Fruit fly (Drosophila melanogaster): ENCODE measurements around the gene CG32201.
A peak's percentile ranks its signal among the peaks of the same experiment; 100 is the strongest.

Gene CG32201

DNA sequence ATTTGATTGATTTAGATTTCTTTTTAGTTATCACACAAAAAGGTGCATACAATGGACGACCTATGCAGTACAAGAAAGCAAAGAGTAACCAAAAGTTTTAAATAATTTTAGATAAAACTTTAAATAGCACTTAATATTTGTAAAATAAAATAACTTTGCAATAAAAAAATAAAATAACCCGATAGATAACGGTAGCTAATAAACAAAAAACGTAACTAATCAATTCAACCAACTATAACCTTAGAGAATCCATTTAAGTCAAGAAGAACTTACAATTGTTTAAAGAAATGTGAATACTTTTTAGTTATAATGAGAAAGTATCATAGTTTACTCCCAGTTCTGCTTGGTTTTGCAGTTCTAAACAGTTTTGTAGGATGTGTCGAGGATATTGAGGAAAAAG, at the start of gene CG32201:
Gene CG32201 (plus strand): TSS at position 301 of the 400 bp plus-strand sequence.
- no peak for TF ChIP-seq noc (tag; optimal IDR thresholded peaks at IDR 0.05)

DNA sequence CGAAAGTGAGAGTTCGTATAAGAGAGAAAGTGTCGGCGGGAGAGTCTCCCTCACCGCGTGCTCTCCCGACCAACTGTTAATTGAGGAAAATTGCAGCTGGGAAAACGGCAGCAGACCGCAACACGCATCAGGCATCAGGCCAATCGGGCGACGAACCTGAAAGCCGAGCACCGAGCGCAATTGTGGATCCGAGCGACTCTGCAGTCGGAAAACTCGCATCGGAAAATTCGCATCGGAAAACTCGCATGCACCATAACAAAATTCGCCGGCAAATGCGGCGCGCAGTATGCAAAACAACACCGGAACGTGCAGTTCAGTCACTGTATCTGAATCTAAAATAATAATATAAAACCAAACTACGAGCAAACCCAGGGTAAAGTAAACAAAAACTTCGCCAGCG, 49.5 kb upstream of the CG32201 start, which contains the start of gene AstC-R1:
Gene AstC-R1 (plus strand): TSS at position 301 of the 400 bp plus-strand sequence.
- TF ChIP-seq noc (tag; optimal IDR thresholded peaks at IDR 0.05): no peak

DNA sequence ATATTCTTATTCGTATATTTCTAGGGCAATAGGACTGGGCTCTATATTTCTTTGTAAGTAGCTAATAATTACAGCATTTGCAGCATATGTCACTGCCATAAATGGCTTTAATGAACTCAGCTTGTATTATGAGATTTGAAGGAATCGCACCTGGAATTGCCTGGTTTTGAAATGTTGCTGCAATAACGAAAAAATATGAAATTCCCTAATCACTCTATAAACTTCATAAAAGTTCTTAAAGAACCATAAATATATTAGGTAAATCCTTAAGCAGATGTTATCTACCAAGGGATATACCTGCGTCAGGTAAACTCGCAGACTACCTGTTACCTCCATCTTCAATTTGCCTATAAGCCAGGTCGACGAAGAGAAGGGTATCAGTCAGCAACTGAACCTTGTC, 21.0 kb upstream of the CG32201 start, which contains the start of gene CG7271:
Gene CG7271 (plus strand): TSS at position 373 of the 400 bp plus-strand sequence.
- TF ChIP-seq noc (tag; optimal IDR thresholded peaks at IDR 0.05): no peak

DNA sequence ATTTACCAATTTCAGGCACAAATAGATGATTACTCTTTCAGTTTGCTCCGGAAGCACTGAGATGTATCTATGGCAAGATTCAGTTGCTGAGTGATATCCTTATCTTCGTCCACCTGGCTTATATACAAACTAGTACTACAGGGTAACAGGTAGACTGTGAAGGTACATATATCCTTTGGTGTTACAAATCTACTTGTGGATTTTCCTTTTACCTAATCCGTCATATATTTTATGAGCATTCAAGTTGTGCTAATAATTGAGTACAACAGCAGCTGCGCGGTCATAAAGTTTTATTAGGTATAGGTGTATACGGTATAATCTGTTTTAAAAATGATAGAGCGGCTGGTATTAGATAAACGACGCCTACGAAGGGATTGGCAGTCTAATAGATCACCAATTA, 15.7 kb upstream of the CG32201 start, which contains the start of gene term:
Gene term (minus strand): TSS at position 101 of the 400 bp plus-strand sequence.
- no peak for TF ChIP-seq noc (tag; optimal IDR thresholded peaks at IDR 0.05)

DNA sequence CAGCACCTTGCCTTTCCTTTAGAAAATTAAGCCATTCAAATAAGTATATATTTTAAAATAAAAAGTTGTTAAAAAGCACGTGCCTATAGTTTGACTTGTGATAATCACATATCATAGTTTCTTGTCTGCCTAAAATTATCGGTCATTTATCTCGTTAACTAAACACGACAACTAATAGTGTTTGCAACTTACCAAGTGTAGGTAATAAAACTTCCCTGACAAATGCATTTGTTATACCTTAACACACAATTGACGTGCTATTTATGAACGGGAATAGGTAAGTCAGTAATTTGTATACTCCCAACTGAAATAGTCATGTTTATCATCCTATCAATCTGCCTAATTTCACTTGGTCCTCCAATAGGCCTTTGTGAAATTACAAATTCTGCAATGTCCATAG, 6.3 kb upstream of the CG32201 start, which contains the start of gene CG18234:
Gene CG18234 (plus strand): TSS at position 301 of the 400 bp plus-strand sequence.
- TF ChIP-seq noc (tag; optimal IDR thresholded peaks at IDR 0.05): no peak

DNA sequence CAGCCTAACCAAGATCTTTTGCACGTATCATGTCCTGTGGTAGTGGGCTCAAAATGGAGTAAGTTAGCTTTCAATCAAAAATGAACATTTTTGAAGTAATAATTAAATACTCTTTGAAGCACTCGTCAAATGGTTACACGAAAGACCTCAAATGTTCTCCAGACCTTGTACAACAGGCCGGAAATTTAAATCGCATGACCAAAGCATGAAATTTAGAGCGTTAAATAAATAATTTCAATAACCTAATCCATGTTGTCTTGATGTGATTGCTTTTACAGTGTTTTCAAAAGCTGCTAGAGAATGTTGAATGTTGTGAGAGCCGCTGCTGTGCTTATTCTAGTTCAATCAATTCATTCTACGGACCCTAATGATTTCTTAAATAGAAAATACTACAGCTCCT, 4.2 kb upstream of the CG32201 start, which contains the start of gene CG18233:
Gene CG18233 (plus strand): TSS at position 301 of the 400 bp plus-strand sequence.
- no peak for TF ChIP-seq noc (tag; optimal IDR thresholded peaks at IDR 0.05)

DNA sequence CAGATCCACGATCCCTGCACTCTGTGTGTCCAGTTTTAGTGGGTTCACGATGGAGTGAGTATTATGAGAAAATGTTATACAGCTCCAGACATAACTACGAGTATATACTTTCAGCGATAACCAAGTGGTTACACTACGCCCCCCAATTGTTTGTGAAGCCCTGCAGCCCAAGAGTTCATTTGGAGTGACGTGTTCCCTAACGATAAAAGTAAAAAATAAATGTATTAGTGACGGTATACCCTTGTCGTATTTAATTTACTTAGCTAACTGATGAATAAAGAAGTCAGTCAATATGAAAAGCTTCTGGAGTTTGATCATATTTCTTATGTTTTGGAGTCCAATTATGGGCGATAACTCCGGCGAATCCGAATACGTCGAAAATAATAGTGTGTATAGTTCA, 2.3 kb upstream of the CG32201 start, which contains the start of gene CG18231:
Gene CG18231 (plus strand): TSS at position 301 of the 400 bp plus-strand sequence.
- TF ChIP-seq noc (tag; optimal IDR thresholded peaks at IDR 0.05): no peak

DNA sequence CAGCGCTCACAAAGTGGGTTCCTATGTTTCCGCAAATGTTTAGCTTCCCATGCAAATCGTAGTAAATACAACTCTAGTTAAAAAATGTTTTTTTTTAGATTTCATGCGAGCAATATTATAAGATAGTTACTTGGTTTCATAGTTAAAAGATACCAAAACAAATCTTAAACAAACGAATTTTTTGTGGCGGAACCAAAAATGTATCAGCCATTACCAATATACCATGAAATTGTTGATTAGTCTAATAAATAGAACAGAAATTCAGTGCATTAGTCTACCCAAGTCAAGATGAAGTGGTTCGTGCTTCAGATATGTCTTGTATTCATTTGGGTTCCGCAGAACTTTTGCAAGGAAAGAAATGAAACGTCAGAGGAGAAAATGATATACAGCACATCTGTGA, 2.2 kb downstream of the CG32201 start, which contains the start of gene CG32199:
Gene CG32199 (plus strand): TSS at position 301 of the 400 bp plus-strand sequence.
- TF ChIP-seq noc (tag; optimal IDR thresholded peaks at IDR 0.05): no peak

DNA sequence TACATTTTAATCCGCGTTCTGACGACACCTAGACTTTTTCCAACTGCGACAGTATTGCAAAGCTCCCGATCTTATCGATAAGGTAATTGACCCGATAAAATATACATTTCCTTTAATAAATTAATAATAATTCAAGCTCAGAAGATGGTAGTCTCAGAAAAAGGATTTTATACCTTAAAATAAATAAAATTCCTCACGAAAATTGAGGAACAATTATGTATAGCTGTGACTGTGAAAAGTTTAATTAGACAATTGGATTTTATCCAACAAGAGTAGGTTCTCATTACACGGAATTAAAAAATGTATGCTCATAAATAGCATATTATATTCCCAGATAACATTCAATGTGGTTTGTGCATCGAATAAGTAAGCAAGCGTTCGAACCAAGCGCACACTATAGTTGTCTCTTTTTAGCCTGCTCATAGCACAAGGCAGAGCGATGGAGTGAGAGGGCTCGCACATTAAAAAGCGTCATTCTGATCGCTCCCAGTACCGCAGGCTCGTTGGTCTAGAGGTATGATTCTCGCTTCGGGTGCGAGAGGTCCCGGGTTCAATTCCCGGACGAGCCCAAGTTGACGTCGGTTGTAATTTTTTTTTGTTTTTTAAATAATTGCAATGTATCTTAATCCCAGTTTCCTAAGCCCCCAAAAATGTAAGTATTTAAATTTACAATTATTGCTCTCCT, 8.6 kb downstream of the CG32201 start, which contains the start of the genes CG13380 and CG4174:
Gene CG13380 (minus strand): TSS at position 51 of the 685 bp plus-strand sequence.
Gene CG4174 (minus strand): TSS at position 51 of the 685 bp plus-strand sequence.
- TF ChIP-seq noc (tag; optimal IDR thresholded peaks at IDR 0.05): no peak

DNA sequence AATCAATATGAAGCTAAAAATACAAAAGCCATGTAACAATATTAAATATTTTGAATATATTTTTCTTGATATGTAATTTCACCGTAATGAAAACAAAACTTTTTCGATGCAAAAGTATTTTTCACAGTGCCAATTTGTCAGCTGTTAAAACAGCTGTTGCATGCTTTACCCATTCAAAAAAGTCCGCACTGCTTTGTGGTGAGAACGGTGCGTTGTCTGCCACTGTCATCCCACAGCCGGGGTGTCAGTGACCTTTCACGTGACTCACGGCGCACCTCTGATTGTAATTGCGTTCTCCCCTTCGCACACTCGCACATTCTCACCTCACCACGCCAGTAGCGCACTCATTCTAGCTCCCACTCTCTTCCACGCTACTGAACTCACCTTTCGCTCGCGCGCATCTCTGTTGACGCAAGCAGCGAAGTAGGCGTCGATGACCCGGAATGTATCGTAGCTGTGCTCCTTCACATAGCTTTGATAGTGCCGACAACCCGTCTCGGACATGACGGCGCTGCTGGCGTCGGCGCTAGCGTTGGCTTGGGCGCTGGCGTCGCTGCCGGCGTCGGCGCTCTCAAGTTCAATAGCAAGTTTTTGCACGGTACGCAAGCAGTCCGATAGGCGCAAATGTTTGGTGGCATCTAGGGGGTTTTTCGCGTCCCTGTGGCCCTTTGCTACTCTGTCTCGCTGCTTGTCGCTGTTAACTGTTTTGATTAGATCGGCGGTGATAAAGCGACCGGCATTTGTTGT, 11.7 kb downstream of the CG32201 start:
- TF ChIP-seq noc (tag; optimal IDR thresholded peaks at IDR 0.05): no peak

DNA sequence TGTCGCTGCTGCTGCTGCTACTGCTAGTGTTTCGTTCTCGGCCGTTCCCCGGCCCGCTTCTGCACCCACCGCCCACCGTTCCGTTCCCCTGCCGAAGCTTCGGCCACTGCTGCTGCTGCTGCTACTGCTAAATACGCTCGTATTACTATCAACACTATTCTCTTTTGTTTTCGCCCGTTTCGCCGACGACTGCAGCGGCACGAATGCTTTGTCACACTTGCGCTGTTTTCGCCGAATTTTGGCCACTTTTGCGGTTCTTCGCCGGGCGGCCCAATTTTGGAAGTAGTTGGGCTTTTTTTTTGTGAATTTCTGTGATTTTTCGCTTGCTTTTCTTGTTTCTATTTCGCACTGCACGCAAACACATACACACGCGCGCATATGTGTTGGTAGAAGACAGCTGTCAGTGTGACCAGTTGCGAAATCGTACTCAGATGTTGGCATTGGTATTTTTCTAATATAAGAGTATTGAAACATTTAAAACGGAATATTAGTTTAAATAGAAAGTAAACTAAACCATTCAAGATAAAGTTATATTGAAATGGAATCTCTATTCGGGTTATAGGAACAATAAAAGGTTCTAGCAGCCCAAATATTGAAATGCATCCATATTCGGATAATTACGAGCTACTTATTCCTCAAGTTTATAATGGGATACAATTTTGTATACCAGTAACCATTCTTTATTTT, 12.5 kb downstream of the CG32201 start, which contains the start of gene not:
Gene not (minus strand): TSS at position 395 of the 687 bp plus-strand sequence.
- no peak for TF ChIP-seq noc (tag; optimal IDR thresholded peaks at IDR 0.05)

DNA sequence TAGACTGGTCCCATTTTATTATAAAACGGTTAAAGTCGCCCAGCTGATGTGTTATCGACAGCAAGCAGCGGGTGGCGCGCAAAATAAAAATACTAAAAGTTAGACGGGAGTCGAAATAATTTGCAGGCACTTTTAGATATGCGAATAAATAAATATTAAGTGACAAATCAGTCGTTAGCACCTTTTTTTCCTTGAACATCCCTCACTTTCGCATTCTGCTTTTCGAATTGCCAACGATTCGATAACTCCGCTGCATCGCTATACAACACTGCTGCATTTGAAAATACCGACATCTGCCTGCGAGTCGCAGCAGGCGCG, 13.0 kb downstream of the CG32201 start, which contains the start of gene bora:
Gene bora (plus strand): TSS at position 271 of the 318 bp plus-strand sequence.
- TF ChIP-seq noc (tag; optimal IDR thresholded peaks at IDR 0.05): no peak

DNA sequence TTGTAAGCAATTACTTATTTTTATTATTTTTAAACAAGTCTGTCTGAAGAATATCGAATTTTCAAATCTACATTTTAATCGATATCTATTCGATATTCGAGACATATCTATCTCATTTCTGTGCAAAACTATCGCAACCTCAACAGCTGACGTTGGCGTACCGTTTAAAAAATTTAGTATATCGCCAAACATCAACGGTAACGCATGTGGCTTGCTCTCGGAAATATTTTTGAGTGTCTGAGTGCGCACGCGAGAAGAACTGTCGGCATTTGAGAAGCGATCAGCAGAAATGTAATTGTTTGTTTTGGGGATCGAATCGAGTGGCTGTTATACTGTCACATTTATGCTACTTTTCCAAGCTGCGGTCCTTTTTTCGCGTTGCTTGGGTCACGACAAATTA, 16.4 kb downstream of the CG32201 start, which contains the start of gene MYPT-75D:
Gene MYPT-75D (plus strand): TSS at position 174 of the 400 bp plus-strand sequence.
- TF ChIP-seq noc (tag; optimal IDR thresholded peaks at IDR 0.05): peak; percentile 6

DNA sequence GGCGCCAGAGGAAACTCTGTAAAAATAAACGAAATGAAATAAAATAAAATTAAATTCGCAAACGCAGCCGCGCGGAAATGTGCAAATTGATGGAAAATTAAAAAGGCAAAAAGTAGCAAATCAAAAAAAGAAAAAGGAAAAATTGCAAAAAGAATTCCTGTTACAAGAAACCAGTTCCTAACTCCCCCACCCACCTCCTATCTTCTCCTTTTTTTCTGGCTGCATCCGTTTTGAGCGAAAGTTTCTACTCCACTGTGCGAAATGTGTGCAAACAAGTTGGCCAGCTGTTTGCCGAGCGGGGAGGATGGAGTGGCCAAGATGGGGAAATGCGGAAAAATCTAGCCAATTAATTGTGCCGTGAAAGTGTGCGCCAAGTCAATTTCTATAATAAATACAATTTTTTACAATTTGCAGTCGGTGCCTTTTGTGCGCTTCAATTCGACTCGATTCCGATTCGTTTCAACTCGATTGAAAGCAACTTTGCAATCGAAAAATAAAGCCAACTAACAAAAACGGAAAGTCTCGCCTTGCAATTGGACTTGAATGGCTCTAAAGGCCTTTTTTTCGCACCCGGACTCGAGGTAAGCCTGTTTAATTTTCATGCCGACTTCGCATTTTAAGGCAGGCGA, 17.1 kb downstream of the CG32201 start:
- no peak for TF ChIP-seq noc (tag; optimal IDR thresholded peaks at IDR 0.05)

All from whole organism, larva.